ENCODE assay signal across 5 fruit fly cellular contexts in genomic region chr3R:13063746-13064592, dm6.
TF ChIP-seq lines count a peak whose summit lies in the region.

No protein-coding gene starts in this region.

- no peak for TF ChIP-seq CTCF in whole organism, embryonic (GFP tag; optimal IDR thresholded peaks at IDR 0.05; lab: Kevin White, UChicago)

TF ChIP-seq in whole organism, 6 proteins besides CTCF, POLR2A, EP300 and RAD21:
- TF ChIP-seq EcR (GFP tag; optimal IDR thresholded peaks at IDR 0.05; lab: Kevin White, UChicago): no peak
- peak; percentile 93 for TF ChIP-seq CG8478 (optimal IDR thresholded peaks at IDR 0.05; lab: Kevin White, UChicago)
- no peak for TF ChIP-seq psq (optimal IDR thresholded peaks at IDR 0.05; lab: Kevin White, UChicago)
- peak; percentile 76 for TF ChIP-seq Dll (optimal IDR thresholded peaks at IDR 0.05; lab: Kevin White, UChicago)
TF ChIP-seq in whole organism: peak in this region for 2.

TF ChIP-seq in whole organism, embryonic, 481 proteins besides CTCF, POLR2A, EP300 and RAD21 (continues in another document):
- TF ChIP-seq Dp (GFP tag; optimal IDR thresholded peaks at IDR 0.05; lab: Kevin White, UChicago) (no peak), CG2116 (GFP tag; optimal IDR thresholded peaks at IDR 0.05; lab: Kevin White, UChicago) (peak; percentile 10), fu2 (GFP tag; optimal IDR thresholded peaks at IDR 0.05; lab: Kevin White, UChicago) (no peak), Nf-YB (GFP tag; optimal IDR thresholded peaks at IDR 0.05; lab: Kevin White, UChicago) (peak; percentile 100), CG4328 (GFP tag; optimal IDR thresholded peaks at IDR 0.05; lab: Kevin White, UChicago) (peak; percentile 6), CG14965 (GFP tag; optimal IDR thresholded peaks at IDR 0.05; lab: Kevin White, UChicago; ENCODE audit: borderline replicate concordance) (no peak), CG2129 (GFP tag; IDR thresholded peaks at IDR 0.05; lab: Robert Waterston, UW; ENCODE audit: partially characterized antibody) (no peak), crp (GFP tag; optimal IDR thresholded peaks at IDR 0.05; lab: Kevin White, UChicago) (no peak), zf30C (GFP tag; optimal IDR thresholded peaks at IDR 0.05; lab: Kevin White, UChicago) (peak; percentile 66), Meics (GFP tag; optimal IDR thresholded peaks at IDR 0.05; lab: Kevin White, UChicago) (no peak), Atf-2 (GFP tag; optimal IDR thresholded peaks at IDR 0.05; lab: Kevin White, UChicago) (no peak), CG12236 (GFP tag; optimal IDR thresholded peaks at IDR 0.05; lab: Kevin White, UChicago) (no peak), HmgD (GFP tag; optimal IDR thresholded peaks at IDR 0.05; lab: Kevin White, UChicago) (peak; percentile 64), lmd (GFP tag; IDR thresholded peaks at IDR 0.05; lab: Robert Waterston, UW) (no peak; the same call in 1 of the 2 replicates), Eip74EF (GFP tag; optimal IDR thresholded peaks at IDR 0.05; lab: Kevin White, UChicago) (peak in 1 of 2 experiments; percentile 86), Side (GFP tag; optimal IDR thresholded peaks at IDR 0.05; lab: Kevin White, UChicago) (no peak), unc-4 (GFP tag; IDR thresholded peaks at IDR 0.05; lab: Robert Waterston, UW; ENCODE audit: partially characterized antibody) (no peak), bigmax (GFP tag; optimal IDR thresholded peaks at IDR 0.05; lab: Kevin White, UChicago) (no peak), CG13894 (tag; optimal IDR thresholded peaks at IDR 0.05; lab: Kevin White, UChicago) (no peak), Nf-YA (GFP tag; IDR thresholded peaks at IDR 0.05; lab: Robert Waterston, UW) (peak; percentile 94), HLH54F (GFP tag; optimal IDR thresholded peaks at IDR 0.05; lab: Kevin White, UChicago) (no peak)

TF ChIP-seq in whole organism, prepupa, 60 proteins besides CTCF, POLR2A, EP300 and RAD21 (continues in another document):
- no peak for TF ChIP-seq Gug (GFP tag; IDR thresholded peaks at IDR 0.05; lab: Robert Waterston, UW)
- TF ChIP-seq esn (GFP tag; optimal IDR thresholded peaks at IDR 0.05; lab: Kevin White, UChicago): no peak
- TF ChIP-seq dac (GFP tag; optimal IDR thresholded peaks at IDR 0.05; lab: Kevin White, UChicago): no peak
- TF ChIP-seq CG6163 (GFP tag; IDR thresholded peaks at IDR 0.05; lab: Robert Waterston, UW): peak; percentile 25; the same call in 1 of the 3 replicates
- no peak for TF ChIP-seq Sox15 (GFP tag; optimal IDR thresholded peaks at IDR 0.05; lab: Kevin White, UChicago)
- no peak for TF ChIP-seq topi (GFP tag; optimal IDR thresholded peaks at IDR 0.05; lab: Kevin White, UChicago)
- TF ChIP-seq Eip75B (GFP tag; optimal IDR thresholded peaks at IDR 0.05; lab: Kevin White, UChicago): no peak
- no peak for TF ChIP-seq net (GFP tag; optimal IDR thresholded peaks at IDR 0.05; lab: Kevin White, UChicago)
- TF ChIP-seq CG11294 (GFP tag; IDR thresholded peaks at IDR 0.05; lab: Robert Waterston, UW): no peak
- TF ChIP-seq lz (GFP tag; optimal IDR thresholded peaks at IDR 0.05; lab: Kevin White, UChicago): no peak
- TF ChIP-seq CG3032 (tag; optimal IDR thresholded peaks at IDR 0.05; lab: Kevin White, UChicago): no peak
- TF ChIP-seq CG6276 (GFP tag; optimal IDR thresholded peaks at IDR 0.05; lab: Kevin White, UChicago): no peak
- no peak for TF ChIP-seq Ets21C (GFP tag; optimal IDR thresholded peaks at IDR 0.05; lab: Kevin White, UChicago)
- TF ChIP-seq Ets96B (tag; optimal IDR thresholded peaks at IDR 0.05; lab: Kevin White, UChicago): no peak
- TF ChIP-seq Sox102F (GFP tag; optimal IDR thresholded peaks at IDR 0.05; lab: Kevin White, UChicago): no peak
- TF ChIP-seq OdsH (GFP tag; optimal IDR thresholded peaks at IDR 0.05; lab: Kevin White, UChicago): no peak
- TF ChIP-seq Lpt (GFP tag; optimal IDR thresholded peaks at IDR 0.05; lab: Kevin White, UChicago): no peak
- TF ChIP-seq Eip78C (GFP tag; lab: Kevin White, UChicago): peak; percentile 48
- no peak for TF ChIP-seq Hr4 (GFP tag; optimal IDR thresholded peaks at IDR 0.05; lab: Kevin White, UChicago)
- TF ChIP-seq CG15336 (GFP tag; IDR thresholded peaks at IDR 0.05; lab: Robert Waterston, UW): no peak
- no peak for TF ChIP-seq CG10631 (GFP tag; optimal IDR thresholded peaks at IDR 0.05; lab: Kevin White, UChicago)
- no peak for TF ChIP-seq Smox (GFP tag; optimal IDR thresholded peaks at IDR 0.05; lab: Kevin White, UChicago)
- TF ChIP-seq fd59A (GFP tag; optimal IDR thresholded peaks at IDR 0.05; lab: Kevin White, UChicago): no peak
- TF ChIP-seq CG8119 (GFP tag; IDR thresholded peaks at IDR 0.05; lab: Robert Waterston, UW): no peak
- TF ChIP-seq achi (GFP tag; optimal IDR thresholded peaks at IDR 0.05; lab: Kevin White, UChicago): no peak

TF ChIP-seq in whole organism, pupa, 21 proteins besides CTCF, POLR2A, EP300 and RAD21:
- TF ChIP-seq fd96Ca (GFP tag; IDR thresholded peaks at IDR 0.05; lab: Robert Waterston, UW) (peak; percentile 40; the same call in 1 of the 3 replicates), Ets98B (GFP tag; IDR thresholded peaks at IDR 0.05; lab: Robert Waterston, UW) (no peak)
TF ChIP-seq in whole organism, pupa: peak in this region for 1.

TF ChIP-seq in whole organism, wandering third instar larva, 38 proteins besides CTCF, POLR2A, EP300 and RAD21:
- TF ChIP-seq Jra (GFP tag; optimal IDR thresholded peaks at IDR 0.05; lab: Kevin White, UChicago) (peak; percentile 47), br (GFP tag; optimal IDR thresholded peaks at IDR 0.05; lab: Kevin White, UChicago) (no peak), Dfd (GFP tag; optimal IDR thresholded peaks at IDR 0.05; lab: Kevin White, UChicago) (peak; percentile 6), Vsx2 (GFP tag; optimal IDR thresholded peaks at IDR 0.05; lab: Kevin White, UChicago; ENCODE audit: partially characterized antibody) (peak; percentile 67), Hr83 (GFP tag; optimal IDR thresholded peaks at IDR 0.05; lab: Kevin White, UChicago; ENCODE audit: poor library complexity, severe bottlenecking) (peak; percentile 53), h (GFP tag; optimal IDR thresholded peaks at IDR 0.05; lab: Kevin White, UChicago) (no peak), Dif (GFP tag; optimal IDR thresholded peaks at IDR 0.05; lab: Kevin White, UChicago; ENCODE audit: partially characterized antibody) (peak; percentile 23), woc (GFP tag; optimal IDR thresholded peaks at IDR 0.05; lab: Kevin White, UChicago) (peak; percentile 14), Abd-B (GFP tag; optimal IDR thresholded peaks at IDR 0.05; lab: Kevin White, UChicago) (peak; percentile 69), ey (GFP tag; optimal IDR thresholded peaks at IDR 0.05; lab: Kevin White, UChicago) (no peak), N (GFP tag; optimal IDR thresholded peaks at IDR 0.05; lab: Kevin White, UChicago) (peak; percentile 97)
